Worm (Caenorhabditis elegans) whole organism, mixed stage, embryonic: ENCODE measurements around the gene clc-26.

ENCODE experiments used
- blmp-1 ChIP-seq: fragments of 150-350 bp; optimal IDR thresholded peaks from 2 replicates; lab custom pipeline; 2014; ENCODE audit warnings: missing biosample characterization, missing genetic modification characterization
- ceh-83 ChIP-seq: fragments of 200-800 bp; sonication (Bioruptor generic); optimal IDR thresholded peaks from 2 replicates; lab custom pipeline; 2018; ENCODE audit warnings: mild to moderate bottlenecking, missing genetic modification characterization, missing compliant biosample characterization
- elt-1 ChIP-seq: sonication (generic microtip); optimal IDR thresholded peaks from 2 replicates; lab custom pipeline; 2017; ENCODE audit warnings: missing genetic modification characterization, mild to moderate bottlenecking, missing compliant biosample characterization, antibody characterized with exemption, moderate library complexity, borderline replicate concordance; ENCODE audit not compliant: insufficient read depth
- lsy-2 ChIP-seq: fragments of 150-350 bp; optimal IDR thresholded peaks from 2 replicates; lab custom pipeline; 2014; ENCODE audit warnings: missing biosample characterization, missing genetic modification characterization
- mls-2 ChIP-seq: sonication (generic microtip); optimal IDR thresholded peaks from 2 replicates; lab custom pipeline; 2016; ENCODE audit warnings: mild to moderate bottlenecking, missing genetic modification characterization, moderate library complexity, missing compliant biosample characterization
- nhr-237 ChIP-seq: fragments of 150-350 bp; optimal IDR thresholded peaks from 2 replicates; lab custom pipeline; 2014; ENCODE audit warnings: missing biosample characterization, missing genetic modification characterization
- pha-4 ChIP-seq: fragments of 150-350 bp; optimal IDR thresholded peaks from 2 replicates; lab custom pipeline; 2018; ENCODE audit warnings: missing biosample characterization, missing genetic modification reagents, missing genetic modification characterization
- snpc-4 ChIP-seq: fragments of 150-350 bp; optimal IDR thresholded peaks from 2 replicates; lab custom pipeline; 2014; ENCODE audit warnings: missing biosample characterization, missing genetic modification characterization

DNA sequence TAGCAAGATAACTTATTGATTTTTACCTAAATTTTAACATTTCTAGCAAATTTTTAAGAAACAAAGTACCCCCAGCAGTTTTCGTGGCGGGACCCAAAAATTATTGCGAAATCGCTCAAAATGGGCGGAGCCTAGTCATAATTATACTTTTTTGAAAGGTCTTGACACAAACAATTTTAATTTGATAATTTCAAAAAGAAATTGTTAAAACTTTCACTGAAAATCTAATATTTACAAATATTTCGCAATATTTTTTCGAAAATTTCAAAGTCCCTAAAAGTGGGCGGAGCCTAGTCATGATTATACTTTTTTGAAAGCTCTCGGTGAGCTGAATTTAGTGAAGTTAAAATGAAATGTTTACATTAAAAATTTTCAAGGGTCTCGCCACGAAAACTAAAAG is 26.4 kb downstream of the clc-26 start:
- TF ChIP-seq lsy-2 (no peak), elt-1 (tag; lab: Kevin White, UChicago) (no peak), mls-2 (no peak), blmp-1 (tag; lab: Kevin White, UChicago) (no peak), nhr-237 (tag; lab: Kevin White, UChicago) (no peak), snpc-4 (no peak), pha-4 (tag; lab: Kevin White, UChicago) (no peak), ceh-83 (no peak)
